Worm (Caenorhabditis elegans): ENCODE data around the gene F26F2.7.

The F26F2.7 gene

DNA sequence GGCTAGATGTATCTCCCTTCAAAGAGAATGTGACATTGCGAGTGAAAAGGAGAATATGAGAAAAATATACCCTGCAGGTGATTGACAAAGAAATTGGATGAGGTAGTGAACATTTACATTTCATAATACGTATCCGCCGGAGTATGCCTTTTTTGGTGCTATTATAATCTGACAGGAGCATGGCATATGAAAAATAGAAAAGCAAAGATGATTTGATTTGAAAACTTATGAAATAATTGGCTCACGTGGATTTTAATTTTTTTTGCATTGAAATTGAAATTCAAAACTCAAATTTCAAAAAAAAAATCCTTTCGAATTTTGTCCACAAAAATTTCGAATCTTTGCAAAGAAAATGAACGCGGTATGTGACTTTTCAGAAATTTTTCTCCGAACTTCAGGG is 22.2 kb downstream of the F26F2.7 start, which contains the start of gene ttr-11:
TSS of gene ttr-11 (plus strand) at position 301 of the 400 bp plus-strand sequence.
- TF ChIP-seq daf-8 (GFP tag; IDR thresholded peaks at IDR 0.05) = no peak
- TF ChIP-seq hif-1 (tag; optimal IDR thresholded peaks at IDR 0.05) = no peak
- peak in 1 of 2 experiments; percentile 14 for TF ChIP-seq unc-62 (GFP tag; optimal IDR thresholded peaks at IDR 0.05 in 1 of 2)
- TF ChIP-seq unc-62 (tag; optimal IDR thresholded peaks at IDR 0.05) = no peak

- no peak for TF ChIP-seq lin-38 (GFP tag; IDR thresholded peaks at IDR 0.05)
- TF ChIP-seq ces-1 (GFP tag; optimal IDR thresholded peaks at IDR 0.05) = no peak
- 0 out of 2 replicates have a peak, but pooled peaks have one; percentile 69 for TF ChIP-seq F44E2.7 (GFP tag; IDR thresholded peaks at IDR 0.05)
- TF ChIP-seq daf-16 (GFP tag; optimal IDR thresholded peaks at IDR 0.05) = no peak
- no peak for TF ChIP-seq daf-16 (tag; optimal IDR thresholded peaks at IDR 0.05)
- 0 out of 2 replicates have a peak, but pooled peaks have one; percentile 36 for TF ChIP-seq egl-43 (GFP tag; IDR thresholded peaks at IDR 0.05)
- peak; percentile 86 for TF ChIP-seq set-16 (GFP tag; IDR thresholded peaks at IDR 0.05)
- TF ChIP-seq nhr-42 (GFP tag; IDR thresholded peaks at IDR 0.05) = 0 out of 2 replicates have a peak, but pooled peaks have one; percentile 35
Observed at ce11 chrV:20604606-20605155, 23.9 kb downstream of the F26F2.7 start, which contains the start of gene ttr-57. ttr-57 (plus strand) TSS chrV:20605105.

DNA sequence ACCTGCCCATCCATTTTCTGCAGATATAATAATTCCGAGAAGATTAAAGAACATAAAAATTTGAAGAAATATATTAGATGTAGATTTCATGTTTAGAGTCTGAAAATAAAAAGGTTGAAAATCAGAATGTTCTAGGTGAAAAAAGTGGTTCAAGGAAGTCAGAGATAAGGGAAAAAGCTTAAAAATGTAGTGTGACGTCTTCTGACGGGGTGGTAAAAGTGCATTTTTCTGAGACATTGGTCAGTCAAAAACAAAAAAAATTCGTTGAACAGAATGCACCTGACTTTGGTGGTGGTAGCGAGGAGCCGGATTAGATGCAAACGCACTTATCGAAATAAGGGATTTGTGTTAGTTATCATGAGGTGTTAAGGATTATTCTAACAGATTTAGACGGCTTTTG is 25.8 kb downstream of the F26F2.7 start, which contains the start of gene F46B3.23:
TSS of gene F46B3.23 (minus strand) at position 101 of the 400 bp plus-strand sequence.
- TF ChIP-seq dmd-6 (GFP tag; IDR thresholded peaks at IDR 0.05) (no peak), daf-16 (GFP tag; optimal IDR thresholded peaks at IDR 0.05) (no peak), daf-16 (tag; optimal IDR thresholded peaks at IDR 0.05) (no peak), snpc-1.2 (GFP tag; IDR thresholded peaks at IDR 0.05) (no peak), mxl-3 (GFP tag; optimal IDR thresholded peaks at IDR 0.05) (no peak), aly-2 (tag; optimal IDR thresholded peaks at IDR 0.05) (no peak), pha-4 (GFP tag; IDR thresholded peaks at IDR 0.05) (no peak), pha-4 (tag; optimal IDR thresholded peaks at IDR 0.05) (no peak), mep-1 (tag; optimal IDR thresholded peaks at IDR 0.05) (no peak), nhr-11 (tag; optimal IDR thresholded peaks at IDR 0.05) (no peak), lin-1 (GFP tag; IDR thresholded peaks at IDR 0.05) (no peak), attf-4 (tag; optimal IDR thresholded peaks at IDR 0.05) (no peak), hmg-1.1 (GFP tag; IDR thresholded peaks at IDR 0.05) (no peak), rbr-2 (tag; optimal IDR thresholded peaks at IDR 0.05) (no peak), F37D6.2 (tag; optimal IDR thresholded peaks at IDR 0.05) (no peak)

ce11 chrV:20608688-20609087 is 27.9 kb downstream of the F26F2.7 start, which contains the start of gene ttr-12:
ttr-12 (minus strand) TSS chrV:20608788.
- TF ChIP-seq ceh-32 (tag; optimal IDR thresholded peaks at IDR 0.05; ENCODE audit: poor library complexity) (no peak), nhr-48 (tag; optimal IDR thresholded peaks at IDR 0.05) (peak; percentile 65)

DNA sequence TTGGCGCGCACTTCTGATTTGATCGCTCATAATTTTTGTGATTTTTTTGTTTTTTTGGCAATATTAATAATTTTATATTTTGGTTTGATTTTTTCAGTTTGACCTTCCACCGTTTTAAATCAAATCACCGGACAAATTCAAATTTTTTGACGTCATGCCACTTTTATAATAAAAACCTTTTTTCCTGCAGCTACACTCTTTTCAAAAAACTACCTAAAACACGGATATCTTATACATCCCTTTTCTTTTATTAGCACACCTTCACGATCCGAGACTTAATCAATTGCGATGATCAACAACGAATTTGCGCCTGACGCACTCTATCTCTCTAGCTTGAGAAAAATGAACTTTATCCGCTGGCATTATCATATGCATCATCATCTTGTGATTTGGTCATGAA is 28.7 kb downstream of the F26F2.7 start, which contains the start of gene grd-2:
TSS of gene grd-2 (plus strand) at position 301 of the 400 bp plus-strand sequence.
- TF ChIP-seq unc-130 (GFP tag; optimal IDR thresholded peaks at IDR 0.05) = no peak
- no peak for TF ChIP-seq Y48G9A.11 (GFP tag; IDR thresholded peaks at IDR 0.05)
- TF ChIP-seq unc-62 (GFP tag; optimal IDR thresholded peaks at IDR 0.05 in 1 of 2) = peak in 1 of 2 experiments; percentile 81
- no peak for TF ChIP-seq unc-62 (tag; optimal IDR thresholded peaks at IDR 0.05)

DNA sequence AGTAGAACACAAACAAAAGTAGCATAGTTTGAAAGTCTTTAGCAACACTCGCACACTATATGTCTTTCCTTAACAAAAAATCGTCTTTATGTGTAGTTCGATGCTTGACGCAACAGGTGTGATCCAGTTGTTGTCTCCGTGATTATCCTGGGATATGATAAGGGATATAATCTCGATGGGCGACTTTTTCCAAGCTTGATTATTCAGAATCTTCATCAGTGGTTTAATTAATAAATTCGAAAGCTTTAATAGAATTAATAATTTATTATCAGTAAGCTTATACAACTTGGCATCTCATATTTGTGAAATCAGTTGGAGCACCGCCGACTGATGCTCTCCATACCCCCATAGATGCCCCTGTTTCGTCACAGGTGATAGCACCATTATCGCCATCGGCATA is 37.8 kb downstream of the F26F2.7 start, which contains the start of gene F46B3.7:
TSS of gene F46B3.7 (minus strand) at position 101 of the 400 bp plus-strand sequence.
- TF ChIP-seq T26A8.4 (GFP tag; IDR thresholded peaks at IDR 0.05) (no peak), nhr-77 (tag; optimal IDR thresholded peaks at IDR 0.05) (no peak), mdl-1 (tag; optimal IDR thresholded peaks at IDR 0.05) (no peak), nhr-111 (GFP tag; optimal IDR thresholded peaks at IDR 0.05) (no peak), rbr-2 (tag; optimal IDR thresholded peaks at IDR 0.05) (no peak), lin-1 (GFP tag; IDR thresholded peaks at IDR 0.05) (no peak), unc-39 (tag; optimal IDR thresholded peaks at IDR 0.05) (no peak), dve-1 (tag; optimal IDR thresholded peaks at IDR 0.05; ENCODE audit: insufficient read depth) (no peak), duxl-1 (tag; optimal IDR thresholded peaks at IDR 0.05; ENCODE audit: poor library complexity) (no peak), lin-29 (GFP tag; IDR thresholded peaks at IDR 0.05) (no peak), ceh-44 (GFP tag; IDR thresholded peaks at IDR 0.05) (no peak), set-16 (GFP tag; IDR thresholded peaks at IDR 0.05) (no peak), nhr-11 (tag; optimal IDR thresholded peaks at IDR 0.05) (no peak), ceh-82 (tag; optimal IDR thresholded peaks at IDR 0.05) (no peak), zip-11 (GFP tag; IDR thresholded peaks at IDR 0.05) (no peak), nhr-48 (tag; optimal IDR thresholded peaks at IDR 0.05) (no peak), spr-1 (tag; optimal IDR thresholded peaks at IDR 0.05) (no peak), ceh-28 (tag; optimal IDR thresholded peaks at IDR 0.05) (no peak)
